Worm (Caenorhabditis elegans) whole organism, young adult: ENCODE measurements around the gene T13F2.4.
A peak's percentile ranks its signal among the peaks of the same experiment; 100 is the strongest.

ENCODE experiments used
- B0336.3 ChIP-seq: fragments of 200-800 bp; sonication (Bioruptor generic); IDR thresholded peaks from 2 replicates; pipeline ENCODE4 v1.3.6; 2022; ENCODE audit warnings: missing genetic modification characterization, missing compliant biosample characterization
- F23B12.7 ChIP-seq: sonication (generic microtip); optimal IDR thresholded peaks from 2 replicates; lab custom pipeline; 2017; ENCODE audit warnings: missing genetic modification characterization, mild to moderate bottlenecking, missing compliant biosample characterization, antibody characterized with exemption, moderate library complexity; ENCODE audit not compliant: insufficient read depth
- F33H1.4 ChIP-seq: fragments of 200-800 bp; sonication (Bioruptor generic); IDR thresholded peaks from 2 replicates; pipeline ENCODE4 v1.3.6; 2022; ENCODE audit warnings: missing genetic modification reagents, missing genetic modification characterization, missing compliant biosample characterization
- F49E8.2 ChIP-seq: sonication (generic microtip); optimal IDR thresholded peaks from 3 replicates; lab custom pipeline; 2017; ENCODE audit warnings: missing genetic modification characterization, mild to moderate bottlenecking, missing compliant biosample characterization, antibody characterized with exemption, moderate library complexity; ENCODE audit not compliant: insufficient read depth
- Y53F4B.3 ChIP-seq: fragments of 200-800 bp; sonication (Bioruptor generic); IDR thresholded peaks from 2 replicates; pipeline ENCODE4 v1.3.6; 2022; ENCODE audit warnings: missing genetic modification reagents, missing genetic modification characterization, missing compliant biosample characterization
- Y56A3A.18 ChIP-seq: fragments of 200-800 bp; sonication (Bioruptor generic); IDR thresholded peaks from 2 replicates; pipeline ENCODE4 v1.3.6; 2022; ENCODE audit warnings: missing genetic modification reagents, missing genetic modification characterization, missing compliant biosample characterization
- Y95B8A.8 ChIP-seq: fragments of 200-800 bp; sonication (Bioruptor generic); IDR thresholded peaks from 2 replicates; pipeline ENCODE4 v1.3.6; 2022; ENCODE audit warnings: missing genetic modification reagents, missing genetic modification characterization, missing compliant biosample characterization
- athp-1 ChIP-seq: sonication (generic microtip); optimal IDR thresholded peaks from 2 replicates; lab custom pipeline; 2017; ENCODE audit warnings: mild to moderate bottlenecking, missing genetic modification characterization, missing compliant biosample characterization
- attf-5 ChIP-seq: fragments of 200-800 bp; sonication (Bioruptor generic); optimal IDR thresholded peaks from 2 replicates; lab custom pipeline; 2018; ENCODE audit warnings: mild to moderate bottlenecking, missing genetic modification characterization, missing compliant biosample characterization
- attf-6 ChIP-seq: fragments of 200-800 bp; sonication (Bioruptor generic); IDR thresholded peaks from 2 replicates; pipeline ENCODE4 v1.3.6; 2022; ENCODE audit warnings: missing genetic modification reagents, missing genetic modification characterization, missing compliant biosample characterization
- bed-1 ChIP-seq: fragments of 200-800 bp; sonication (Bioruptor generic); IDR thresholded peaks from 2 replicates; pipeline ENCODE4 v1.3.6; 2022; ENCODE audit warnings: missing genetic modification reagents, missing genetic modification characterization, missing compliant biosample characterization
- ceh-100 ChIP-seq: fragments of 200-800 bp; sonication (Bioruptor generic); IDR thresholded peaks from 2 replicates; pipeline ENCODE4 v1.3.6; 2022; ENCODE audit warnings: missing genetic modification reagents, missing genetic modification characterization, missing compliant biosample characterization
- ceh-91 ChIP-seq: fragments of 200-800 bp; sonication (Bioruptor generic); IDR thresholded peaks from 2 replicates; pipeline ENCODE4 v1.3.6; 2022; ENCODE audit warnings: missing genetic modification reagents, missing genetic modification characterization, missing compliant biosample characterization
- chd-7 ChIP-seq: sonication (generic microtip); optimal IDR thresholded peaks from 2 replicates; lab custom pipeline; 2016; ENCODE audit warnings: mild to moderate bottlenecking, missing genetic modification characterization, moderate library complexity, missing compliant biosample characterization
- dpl-1 ChIP-seq: fragments of 150-350 bp; optimal IDR thresholded peaks from 2 replicates; lab custom pipeline; 2014; ENCODE audit warnings: missing biosample characterization, missing genetic modification reagents, missing genetic modification characterization
- efl-1 ChIP-seq: fragments of 150-350 bp; optimal IDR thresholded peaks from 2 replicates; lab custom pipeline; 2014; ENCODE audit warnings: missing biosample characterization, missing genetic modification reagents, missing genetic modification characterization
- ekl-4 ChIP-seq: fragments of 200-800 bp; sonication (Bioruptor generic); IDR thresholded peaks from 2 replicates; pipeline ENCODE4 v1.3.6; 2022; ENCODE audit warnings: missing genetic modification reagents, missing genetic modification characterization, missing compliant biosample characterization
- gei-17 ChIP-seq: fragments of 200-800 bp; sonication (Bioruptor generic); optimal IDR thresholded peaks from 2 replicates; lab custom pipeline; 2018; ENCODE audit warnings: mild to moderate bottlenecking, missing genetic modification characterization, missing compliant biosample characterization
- him-1 ChIP-seq: sonication (generic microtip); optimal IDR thresholded peaks from 2 replicates; lab custom pipeline; 2016; ENCODE audit warnings: missing genotype, missing genetic modification reagents, missing genetic modification characterization, missing compliant biosample characterization
- hmg-1.2 ChIP-seq: fragments of 200-800 bp; sonication (Bioruptor generic); IDR thresholded peaks from 2 replicates; pipeline ENCODE4 v1.3.6; 2022; ENCODE audit warnings: missing genetic modification reagents, missing genetic modification characterization, missing compliant biosample characterization
- hrde-1 ChIP-seq: sonication (generic microtip); optimal IDR thresholded peaks from 2 replicates; lab custom pipeline; 2016; ENCODE audit warnings: missing genetic modification characterization, mild to moderate bottlenecking, missing compliant biosample characterization, moderate library complexity, missing genotype, missing genetic modification reagents, borderline replicate concordance
- hsf-1 ChIP-seq: fragments of 200-800 bp; sonication (Bioruptor generic); IDR thresholded peaks from 2 replicates; pipeline ENCODE4 v1.3.6; 2022; ENCODE audit warnings: missing genetic modification reagents, missing genetic modification characterization, missing compliant biosample characterization
- lin-35 ChIP-seq, 3 experiments: fragments of 150-350 bp in 2 of 3; sonication (generic microtip) in 1 of 3; optimal IDR thresholded peaks; 2 replicates each; lab custom pipeline; 2014 to 2018; ENCODE audit warnings: missing biosample characterization in 3 of 3, missing genetic modification characterization in 3 of 3, missing genetic modification reagents in 3 of 3
- lin-40 ChIP-seq: sonication (generic microtip); optimal IDR thresholded peaks from 2 replicates; lab custom pipeline; 2016; ENCODE audit warnings: missing genetic modification characterization, mild to moderate bottlenecking, missing compliant biosample characterization, missing genotype, missing genetic modification reagents
- lin-54 ChIP-seq: fragments of 200-800 bp; sonication (Bioruptor generic); optimal IDR thresholded peaks from 2 replicates; lab custom pipeline; 2018; ENCODE audit warnings: mild to moderate bottlenecking, missing genetic modification characterization, missing compliant biosample characterization
- madf-10 ChIP-seq: sonication (generic microtip); optimal IDR thresholded peaks from 2 replicates; lab custom pipeline; 2016; ENCODE audit warnings: mild to moderate bottlenecking, missing genetic modification characterization, missing compliant biosample characterization
- madf-6 ChIP-seq: fragments of 200-800 bp; sonication (Bioruptor generic); IDR thresholded peaks from 2 replicates; pipeline ENCODE4 v1.3.6; 2022; ENCODE audit warnings: missing genetic modification reagents, missing genetic modification characterization, missing compliant biosample characterization
- madf-8 ChIP-seq: fragments of 200-800 bp; sonication (Bioruptor generic); conservative IDR thresholded peaks from 2 replicates; pipeline ENCODE4 v1.3.6; 2022; ENCODE audit warnings: missing genetic modification reagents, missing genetic modification characterization, missing compliant biosample characterization
- mel-28 ChIP-seq: sonication (generic microtip); optimal IDR thresholded peaks from 2 replicates; lab custom pipeline; 2016; ENCODE audit warnings: borderline replicate concordance, mild to moderate bottlenecking, missing genetic modification characterization, missing compliant biosample characterization
- nhr-80 ChIP-seq: sonication (generic microtip); optimal IDR thresholded peaks from 2 replicates; lab custom pipeline; 2016; ENCODE audit warnings: missing genetic modification characterization, missing compliant biosample characterization
- pbrm-1 ChIP-seq: fragments of 200-800 bp; sonication (Bioruptor generic); IDR thresholded peaks from 2 replicates; pipeline ENCODE4 v1.3.6; 2022; ENCODE audit warnings: missing genetic modification reagents, missing genetic modification characterization, missing compliant biosample characterization
- pha-4 ChIP-seq: fragments of 150-350 bp; sonication (generic microtip); optimal IDR thresholded peaks from 2 replicates; lab custom pipeline; 2014; ENCODE audit warnings: missing biosample characterization, missing genetic modification reagents, missing genetic modification characterization
- rcor-1 ChIP-seq: fragments of 200-800 bp; sonication (Bioruptor generic); IDR thresholded peaks from 2 replicates; pipeline ENCODE4 v1.3.6; 2022; ENCODE audit warnings: missing genetic modification reagents, missing genetic modification characterization, missing compliant biosample characterization
- sdz-38 ChIP-seq: sonication (generic microtip); optimal IDR thresholded peaks from 2 replicates; lab custom pipeline; 2016; ENCODE audit warnings: missing genotype, missing genetic modification characterization, missing compliant biosample characterization
- snpc-1.1 ChIP-seq: sonication (generic microtip); optimal IDR thresholded peaks from 2 replicates; lab custom pipeline; 2017; ENCODE audit warnings: missing genetic modification characterization, mild to moderate bottlenecking, missing compliant biosample characterization, antibody characterized with exemption, moderate library complexity, missing genotype, missing genetic modification reagents; ENCODE audit not compliant: insufficient read depth
- snpc-1.3 ChIP-seq: sonication (generic microtip); optimal IDR thresholded peaks from 2 replicates; lab custom pipeline; 2017; ENCODE audit warnings: missing genetic modification characterization, mild to moderate bottlenecking, missing compliant biosample characterization, antibody characterized with exemption, moderate library complexity, missing genotype, missing genetic modification reagents; ENCODE audit not compliant: insufficient read depth
- snpc-3.4 ChIP-seq: sonication (generic microtip); optimal IDR thresholded peaks from 2 replicates; lab custom pipeline; 2017; ENCODE audit warnings: missing genetic modification characterization, mild to moderate bottlenecking, missing compliant biosample characterization, antibody characterized with exemption, moderate library complexity, missing genotype, missing genetic modification reagents
- snpc-4 ChIP-seq, 5 experiments: fragments of 150-350 bp in 1 of 5; sonication (generic microtip) in 4 of 5; optimal IDR thresholded peaks; 2 replicates each; lab custom pipeline; 2014 to 2018; ENCODE audit warnings: missing genetic modification characterization in 5 of 5, missing biosample characterization in 3 of 5, antibody characterized with exemption in 2 of 5, mild to moderate bottlenecking in 2 of 5, missing compliant biosample characterization in 2 of 5, missing genotype in 2 of 5, moderate library complexity in 2 of 5, missing genetic modification reagents in 1 of 5
- tbp1 ChIP-seq: fragments of 200-800 bp; sonication (Bioruptor generic); optimal IDR thresholded peaks from 2 replicates; lab custom pipeline; 2018; ENCODE audit warnings: mild to moderate bottlenecking, missing genetic modification characterization, missing compliant biosample characterization
- tlf-1 ChIP-seq: fragments of 200-800 bp; sonication (Bioruptor generic); optimal IDR thresholded peaks from 2 replicates; lab custom pipeline; 2018; ENCODE audit warnings: mild to moderate bottlenecking, missing genetic modification characterization, missing compliant biosample characterization
- unc-130 ChIP-seq: sonication (generic microtip); optimal IDR thresholded peaks from 2 replicates; lab custom pipeline; 2016; ENCODE audit warnings: missing genetic modification reagents, missing genetic modification characterization, missing compliant biosample characterization
- xnd-1 ChIP-seq: sonication (generic microtip); optimal IDR thresholded peaks from 2 replicates; lab custom pipeline; 2016; ENCODE audit warnings: missing genotype, missing genetic modification reagents, missing genetic modification characterization, missing compliant biosample characterization
- ztf-18 ChIP-seq: sonication (generic microtip); optimal IDR thresholded peaks from 2 replicates; lab custom pipeline; 2016; ENCODE audit warnings: missing genotype, mild to moderate bottlenecking, missing genetic modification characterization, missing compliant biosample characterization

Gene T13F2.4

ce11 chrIV:9773441-9773840 is 16.2 kb upstream of the T13F2.4 start:
- TF ChIP-seq tlf-1 (GFP tag; lab: Kevin White, UChicago), result no peak
- no peak for TF ChIP-seq pha-4 (tag; lab: Kevin White, UChicago)
- no peak for TF ChIP-seq ztf-18 (tag; lab: Kevin White, UChicago)
- no peak for TF ChIP-seq nhr-80 (tag; lab: Kevin White, UChicago)
- TF ChIP-seq sdz-38 (tag; lab: Kevin White, UChicago), result no peak

- TF ChIP-seq dpl-1 (peak; percentile 60), chd-7 (tag; lab: Kevin White, UChicago) (no peak), snpc-4 (GFP tag; optimal IDR thresholded peaks at IDR 0.05; lab: Kevin White, UChicago) (no peak), snpc-4 (tag; optimal IDR thresholded peaks at IDR 0.05; lab: Kevin White, UChicago) (peak in 1 of 4 experiments; percentile 26), gei-17 (no peak), madf-6 (0 out of 2 replicates have a peak, but pooled peaks have one; percentile 27), madf-8 (GFP tag; lab: Robert Waterston, UW) (no peak), lin-35 (GFP tag; optimal IDR thresholded peaks at IDR 0.05; lab: Kevin White, UChicago) (peak in 1 of 3 experiments; percentile 83), madf-10 (tag; lab: Kevin White, UChicago) (no peak), lin-40 (no peak), lin-54 (GFP tag; lab: Kevin White, UChicago) (peak; percentile 58), efl-1 (GFP tag; lab: Kevin White, UChicago) (peak; percentile 46)
Observed at ce11 chrIV:9777535-9777934, 12.1 kb upstream of the T13F2.4 start, which contains the start of gene sna-2. TSS of gene sna-2 (minus strand) at chrIV:9777634.

ce11 chrIV:9778016-9778415 is 11.6 kb upstream of the T13F2.4 start, which contains the start of gene T13F2.6:
TSS of gene T13F2.6 (plus strand) at chrIV:9778321.
- TF ChIP-seq mel-28 (tag; lab: Kevin White, UChicago) (no peak), madf-10 (tag; lab: Kevin White, UChicago) (no peak), snpc-4 (GFP tag; optimal IDR thresholded peaks at IDR 0.05; lab: Kevin White, UChicago) (peak; percentile 74), snpc-4 (tag; optimal IDR thresholded peaks at IDR 0.05; lab: Kevin White, UChicago) (peak; percentile 9 to 83 (median 62)), Y56A3A.18 (GFP tag; lab: Robert Waterston, UW) (no peak), rcor-1 (peak; percentile 88), F33H1.4 (GFP tag; lab: Robert Waterston, UW) (peak; percentile 80), snpc-3.4 (peak; percentile 80), efl-1 (GFP tag; lab: Kevin White, UChicago) (peak; percentile 92), bed-1 (GFP tag; lab: Robert Waterston, UW) (no peak), F49E8.2 (tag; lab: Kevin White, UChicago) (peak; percentile 92), B0336.3 (GFP tag; lab: Robert Waterston, UW) (peak; percentile 60; the same call in 1 of the 2 replicates), madf-6 (peak; percentile 97), ceh-91 (GFP tag; lab: Robert Waterston, UW) (peak; percentile 93), athp-1 (tag; lab: Kevin White, UChicago) (peak; percentile 65), hmg-1.2 (GFP tag; lab: Robert Waterston, UW) (peak; percentile 64; the same call in 1 of the 2 replicates), pbrm-1 (GFP tag; lab: Robert Waterston, UW) (peak; percentile 79), xnd-1 (peak; percentile 76), F23B12.7 (tag; lab: Kevin White, UChicago) (peak; percentile 51), ceh-100 (GFP tag; lab: Robert Waterston, UW) (peak; percentile 56), Y53F4B.3 (GFP tag; lab: Robert Waterston, UW) (peak; percentile 82), Y95B8A.8 (peak; percentile 75), hrde-1 (peak; percentile 26), unc-130 (peak; percentile 73), ekl-4 (peak; percentile 86), hsf-1 (GFP tag; lab: Robert Waterston, UW) (peak; percentile 76), him-1 (tag; lab: Kevin White, UChicago) (peak; percentile 55), attf-6 (GFP tag; lab: Robert Waterston, UW) (peak; percentile 77), tbp1 (GFP tag; lab: Kevin White, UChicago) (peak; percentile 71), snpc-1.1 (peak; percentile 57), attf-5 (no peak), snpc-1.3 (tag; lab: Kevin White, UChicago) (peak; percentile 91)
